Worm (Caenorhabditis elegans) whole organism, young adult: Measurements from ENCODE around the gene R03D7.2.

ENCODE experiments used
- F10E7.11 ChIP-seq: sonication (generic microtip); optimal IDR thresholded peaks from 2 replicates; lab custom pipeline; 2017; ENCODE audit warnings: mild to moderate bottlenecking, missing genetic modification characterization, moderate library complexity, missing compliant biosample characterization
- F22D6.2 ChIP-seq: sonication (generic microtip); optimal IDR thresholded peaks from 2 replicates; lab custom pipeline; 2016; ENCODE audit warnings: mild to moderate bottlenecking, missing genetic modification characterization, missing compliant biosample characterization
- F23B12.7 ChIP-seq: sonication (generic microtip); optimal IDR thresholded peaks from 2 replicates; lab custom pipeline; 2017; ENCODE audit warnings: missing genetic modification characterization, mild to moderate bottlenecking, missing compliant biosample characterization, antibody characterized with exemption, moderate library complexity; ENCODE audit not compliant: insufficient read depth
- F39B2.1 ChIP-seq: fragments of 200-800 bp; sonication (Bioruptor generic); IDR thresholded peaks from 2 replicates; pipeline ENCODE4 v1.3.6; 2022; ENCODE audit warnings: missing genetic modification reagents, missing genetic modification characterization, missing compliant biosample characterization
- F49E8.2 ChIP-seq: sonication (generic microtip); optimal IDR thresholded peaks from 3 replicates; lab custom pipeline; 2017; ENCODE audit warnings: missing genetic modification characterization, mild to moderate bottlenecking, missing compliant biosample characterization, antibody characterized with exemption, moderate library complexity; ENCODE audit not compliant: insufficient read depth
- F55B11.4 ChIP-seq: sonication (generic microtip); optimal IDR thresholded peaks from 2 replicates; lab custom pipeline; 2016; ENCODE audit warnings: missing compliant biosample characterization, missing genetic modification characterization, borderline replicate concordance; ENCODE audit not compliant: insufficient read depth
- F57A8.1 ChIP-seq: fragments of 200-800 bp; sonication (Bioruptor generic); optimal IDR thresholded peaks from 2 replicates; lab custom pipeline; 2018; ENCODE audit warnings: mild to moderate bottlenecking, missing genetic modification characterization, moderate library complexity, missing compliant biosample characterization
- T07F8.4 ChIP-seq: sonication (generic microtip); optimal IDR thresholded peaks from 2 replicates; lab custom pipeline; 2016; ENCODE audit warnings: mild to moderate bottlenecking, missing genetic modification characterization, moderate library complexity, missing compliant biosample characterization
- T26A5.8 ChIP-seq: sonication (generic microtip); optimal IDR thresholded peaks from 2 replicates; lab custom pipeline; 2016; ENCODE audit warnings: missing genetic modification characterization, missing compliant biosample characterization
- Y56A3A.18 ChIP-seq: fragments of 200-800 bp; sonication (Bioruptor generic); IDR thresholded peaks from 2 replicates; pipeline ENCODE4 v1.3.6; 2022; ENCODE audit warnings: missing genetic modification reagents, missing genetic modification characterization, missing compliant biosample characterization
- akir-1 ChIP-seq: fragments of 200-800 bp; sonication (Bioruptor generic); optimal IDR thresholded peaks from 2 replicates; lab custom pipeline; 2018; ENCODE audit warnings: mild to moderate bottlenecking, missing genetic modification characterization, moderate library complexity, missing compliant biosample characterization
- aptf-2 ChIP-seq: fragments of 200-800 bp; sonication (Bioruptor generic); conservative IDR thresholded peaks from 2 replicates; pipeline ENCODE4 v1.3.6; 2022; ENCODE audit warnings: missing genetic modification reagents, missing genetic modification characterization, missing compliant biosample characterization
- bed-2 ChIP-seq: fragments of 200-800 bp; sonication (Bioruptor generic); IDR thresholded peaks from 2 replicates; pipeline ENCODE4 v1.3.6; 2022; ENCODE audit warnings: missing genetic modification reagents, missing genetic modification characterization, missing compliant biosample characterization
- cebp-1 ChIP-seq, 2 experiments: fragments of 200-800 bp in 1 of 2; sonication (Bioruptor generic) in 1 of 2; sonication (generic microtip) in 1 of 2; IDR thresholded peaks in 1 of 2; optimal IDR thresholded peaks in 1 of 2; 2 replicates each; pipeline versions ENCODE4 v1.3.6 to Lab custom; 2017 to 2022; ENCODE audit warnings: missing compliant biosample characterization in 2 of 2, missing genetic modification characterization in 2 of 2, mild to moderate bottlenecking in 1 of 2, missing genetic modification reagents in 1 of 2, moderate library complexity in 1 of 2
- ceh-27 ChIP-seq: fragments of 200-800 bp; sonication (Bioruptor generic); optimal IDR thresholded peaks from 2 replicates; lab custom pipeline; 2018; ENCODE audit warnings: mild to moderate bottlenecking, missing genetic modification characterization, moderate library complexity, missing compliant biosample characterization
- ceh-40 ChIP-seq: fragments of 200-800 bp; sonication (Bioruptor generic); IDR thresholded peaks from 2 replicates; pipeline ENCODE4 v1.3.6; 2022; ENCODE audit warnings: missing genetic modification characterization, missing compliant biosample characterization
- ceh-58 ChIP-seq: fragments of 200-800 bp; sonication (Bioruptor generic); IDR thresholded peaks from 2 replicates; pipeline ENCODE4 v1.3.6; 2022; ENCODE audit warnings: missing genetic modification characterization, missing compliant biosample characterization
- die-1 ChIP-seq: sonication (generic microtip); optimal IDR thresholded peaks from 2 replicates; lab custom pipeline; 2016; ENCODE audit warnings: missing genotype, mild to moderate bottlenecking, missing genetic modification characterization, missing compliant biosample characterization
- dox-1 ChIP-seq: fragments of 200-800 bp; sonication (Bioruptor generic); IDR thresholded peaks from 2 replicates; pipeline ENCODE4 v1.3.6; 2022; ENCODE audit warnings: missing genetic modification reagents, missing genetic modification characterization, missing compliant biosample characterization
- egrh-3 ChIP-seq: fragments of 200-800 bp; sonication (Bioruptor generic); IDR thresholded peaks from 2 replicates; pipeline ENCODE4 v1.3.6; 2022; ENCODE audit warnings: missing genetic modification reagents, missing genetic modification characterization, missing compliant biosample characterization
- ets-4 ChIP-seq: fragments of 200-800 bp; sonication (Bioruptor generic); optimal IDR thresholded peaks from 2 replicates; lab custom pipeline; 2018; ENCODE audit warnings: mild to moderate bottlenecking, missing genetic modification characterization, missing compliant biosample characterization
- gei-17 ChIP-seq: fragments of 200-800 bp; sonication (Bioruptor generic); optimal IDR thresholded peaks from 2 replicates; lab custom pipeline; 2018; ENCODE audit warnings: mild to moderate bottlenecking, missing genetic modification characterization, missing compliant biosample characterization
- hlh-12 ChIP-seq: sonication (generic microtip); optimal IDR thresholded peaks from 2 replicates; lab custom pipeline; 2016; ENCODE audit warnings: missing genetic modification characterization, missing compliant biosample characterization
- hmg-1.2 ChIP-seq: fragments of 200-800 bp; sonication (Bioruptor generic); IDR thresholded peaks from 2 replicates; pipeline ENCODE4 v1.3.6; 2022; ENCODE audit warnings: missing genetic modification reagents, missing genetic modification characterization, missing compliant biosample characterization
- hsf-1 ChIP-seq: fragments of 200-800 bp; sonication (Bioruptor generic); IDR thresholded peaks from 2 replicates; pipeline ENCODE4 v1.3.6; 2022; ENCODE audit warnings: missing genetic modification reagents, missing genetic modification characterization, missing compliant biosample characterization
- lag-1 ChIP-seq: fragments of 200-800 bp; sonication (Bioruptor generic); IDR thresholded peaks from 2 replicates; pipeline ENCODE4 v1.3.6; 2022; ENCODE audit warnings: missing genetic modification reagents, missing genetic modification characterization, missing compliant biosample characterization
- let-607 ChIP-seq, 2 experiments: fragments of 200-800 bp in 1 of 2; sonication (Bioruptor generic) in 1 of 2; sonication (generic microtip) in 1 of 2; optimal IDR thresholded peaks; 2 replicates each; lab custom pipeline; 2016 to 2018; ENCODE audit warnings: mild to moderate bottlenecking in 2 of 2, missing compliant biosample characterization in 2 of 2, missing genetic modification characterization in 2 of 2, moderate library complexity in 2 of 2, missing genotype in 1 of 2
- lin-26 ChIP-seq: fragments of 200-800 bp; sonication (Bioruptor generic); IDR thresholded peaks from 2 replicates; pipeline ENCODE4 v1.3.6; 2022; ENCODE audit warnings: missing genetic modification reagents, missing genetic modification characterization, missing compliant biosample characterization
- lin-54 ChIP-seq: fragments of 200-800 bp; sonication (Bioruptor generic); optimal IDR thresholded peaks from 2 replicates; lab custom pipeline; 2018; ENCODE audit warnings: mild to moderate bottlenecking, missing genetic modification characterization, missing compliant biosample characterization
- madf-8 ChIP-seq: fragments of 200-800 bp; sonication (Bioruptor generic); conservative IDR thresholded peaks from 2 replicates; pipeline ENCODE4 v1.3.6; 2022; ENCODE audit warnings: missing genetic modification reagents, missing genetic modification characterization, missing compliant biosample characterization
- mcd-1 ChIP-seq: fragments of 200-800 bp; sonication (Bioruptor generic); IDR thresholded peaks from 2 replicates; pipeline ENCODE4 v1.3.6; 2022; ENCODE audit warnings: missing genetic modification reagents, missing genetic modification characterization, missing compliant biosample characterization
- mxl-1 ChIP-seq: sonication (generic microtip); optimal IDR thresholded peaks from 2 replicates; lab custom pipeline; 2016; ENCODE audit warnings: missing genetic modification characterization, missing compliant biosample characterization
- nfya-1 ChIP-seq: sonication (generic microtip); optimal IDR thresholded peaks from 2 replicates; lab custom pipeline; 2017; ENCODE audit warnings: antibody characterized with exemption, missing compliant biosample characterization, missing genetic modification characterization, borderline replicate concordance; ENCODE audit not compliant: insufficient read depth
- nhr-120 ChIP-seq: fragments of 200-800 bp; sonication (Bioruptor generic); IDR thresholded peaks from 2 replicates; pipeline ENCODE4 v1.3.6; 2022; ENCODE audit warnings: missing genetic modification characterization, missing compliant biosample characterization
- nhr-90 ChIP-seq: sonication (generic microtip); optimal IDR thresholded peaks from 2 replicates; lab custom pipeline; 2016; ENCODE audit warnings: missing genotype, mild to moderate bottlenecking, missing genetic modification characterization, missing compliant biosample characterization
- pha-4 ChIP-seq: fragments of 150-350 bp; sonication (generic microtip); optimal IDR thresholded peaks from 2 replicates; lab custom pipeline; 2014; ENCODE audit warnings: missing biosample characterization, missing genetic modification reagents, missing genetic modification characterization
- rcor-1 ChIP-seq: fragments of 200-800 bp; sonication (Bioruptor generic); IDR thresholded peaks from 2 replicates; pipeline ENCODE4 v1.3.6; 2022; ENCODE audit warnings: missing genetic modification reagents, missing genetic modification characterization, missing compliant biosample characterization
- sea-2 ChIP-seq: fragments of 200-800 bp; sonication (Bioruptor generic); IDR thresholded peaks from 2 replicates; pipeline ENCODE4 v1.3.6; 2022; ENCODE audit warnings: missing genetic modification characterization, missing compliant biosample characterization
- snpc-1.3 ChIP-seq: sonication (generic microtip); optimal IDR thresholded peaks from 2 replicates; lab custom pipeline; 2017; ENCODE audit warnings: missing genetic modification characterization, mild to moderate bottlenecking, missing compliant biosample characterization, antibody characterized with exemption, moderate library complexity, missing genotype, missing genetic modification reagents; ENCODE audit not compliant: insufficient read depth
- sptf-2 ChIP-seq: fragments of 200-800 bp; sonication (Bioruptor generic); optimal IDR thresholded peaks from 2 replicates; lab custom pipeline; 2018; ENCODE audit warnings: mild to moderate bottlenecking, missing genetic modification characterization, missing compliant biosample characterization
- tbp1 ChIP-seq: fragments of 200-800 bp; sonication (Bioruptor generic); optimal IDR thresholded peaks from 2 replicates; lab custom pipeline; 2018; ENCODE audit warnings: mild to moderate bottlenecking, missing genetic modification characterization, missing compliant biosample characterization
- tbx-9 ChIP-seq: sonication (generic microtip); optimal IDR thresholded peaks from 2 replicates; lab custom pipeline; 2016; ENCODE audit warnings: borderline replicate concordance, missing genetic modification characterization, inconsistent platforms, missing compliant biosample characterization
- xnd-1 ChIP-seq: sonication (generic microtip); optimal IDR thresholded peaks from 2 replicates; lab custom pipeline; 2016; ENCODE audit warnings: missing genotype, missing genetic modification reagents, missing genetic modification characterization, missing compliant biosample characterization
- ztf-18 ChIP-seq: sonication (generic microtip); optimal IDR thresholded peaks from 2 replicates; lab custom pipeline; 2016; ENCODE audit warnings: missing genotype, mild to moderate bottlenecking, missing genetic modification characterization, missing compliant biosample characterization
- ztf-22 ChIP-seq: fragments of 200-800 bp; sonication (Bioruptor generic); optimal IDR thresholded peaks from 2 replicates; lab custom pipeline; 2018; ENCODE audit warnings: mild to moderate bottlenecking, missing genetic modification characterization, moderate library complexity, missing compliant biosample characterization
- ztf-25 ChIP-seq: fragments of 200-800 bp; sonication (Bioruptor generic); IDR thresholded peaks from 2 replicates; pipeline ENCODE4 v1.3.6; 2022; ENCODE audit warnings: missing genetic modification reagents, missing genetic modification characterization, missing compliant biosample characterization
- ztf-3 ChIP-seq: fragments of 200-800 bp; sonication (Bioruptor generic); optimal IDR thresholded peaks from 2 replicates; lab custom pipeline; 2018; ENCODE audit warnings: mild to moderate bottlenecking, missing genetic modification characterization, missing compliant biosample characterization
- ztf-6 ChIP-seq: fragments of 200-800 bp; sonication (Bioruptor generic); IDR thresholded peaks from 2 replicates; pipeline ENCODE4 v1.3.6; 2022; ENCODE audit warnings: missing genetic modification reagents, missing genetic modification characterization, missing compliant biosample characterization

Gene R03D7.2

DNA sequence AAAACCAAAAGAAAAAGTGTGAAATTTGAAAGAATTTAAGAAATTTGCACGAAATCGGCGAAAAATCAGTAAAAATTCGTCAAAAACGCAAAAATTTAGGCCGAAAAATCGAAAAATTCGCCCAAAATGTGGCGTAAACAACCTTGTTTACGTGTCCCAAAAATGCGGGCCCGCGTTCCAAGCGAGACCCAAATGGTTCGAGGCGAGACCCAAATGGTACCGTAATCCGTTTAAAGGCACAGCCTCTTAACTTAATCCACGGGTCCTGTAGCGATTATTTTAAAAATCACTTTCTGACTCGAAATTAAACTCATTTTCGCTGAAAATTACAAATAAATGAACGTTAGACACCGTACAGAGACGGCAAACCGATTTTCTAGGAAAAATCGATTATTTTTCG lies 352 bp upstream of the R03D7.2 start (continued):
- TF ChIP-seq lin-26 (GFP tag; lab: Robert Waterston, UW) (no peak), ztf-22 (GFP tag; lab: Kevin White, UChicago) (no peak), F57A8.1 (GFP tag; lab: Kevin White, UChicago) (no peak), nfya-1 (tag; lab: Kevin White, UChicago) (no peak), F23B12.7 (no peak), ztf-25 (no peak), tbx-9 (no peak), sptf-2 (GFP tag; lab: Kevin White, UChicago) (no peak), gei-17 (GFP tag; lab: Kevin White, UChicago) (no peak), ceh-58 (GFP tag; lab: Robert Waterston, UW) (no peak), die-1 (no peak), let-607 (tag; optimal IDR thresholded peaks at IDR 0.05; lab: Kevin White, UChicago) (no peak), nhr-120 (GFP tag; lab: Robert Waterston, UW) (no peak), xnd-1 (tag; lab: Kevin White, UChicago) (peak; percentile 92), nhr-90 (tag; lab: Kevin White, UChicago) (no peak), snpc-1.3 (tag; lab: Kevin White, UChicago) (no peak), madf-8 (GFP tag; lab: Robert Waterston, UW) (peak; percentile 89), ztf-18 (tag; lab: Kevin White, UChicago) (no peak), mcd-1 (GFP tag; lab: Robert Waterston, UW) (peak; percentile 72), akir-1 (GFP tag; lab: Kevin White, UChicago) (no peak), Y56A3A.18 (GFP tag; lab: Robert Waterston, UW) (no peak), hlh-12 (tag; lab: Kevin White, UChicago) (no peak), sea-2 (GFP tag; lab: Robert Waterston, UW) (no peak), T26A5.8 (tag; lab: Kevin White, UChicago) (no peak), F10E7.11 (tag; lab: Kevin White, UChicago) (no peak), F55B11.4 (no peak), F49E8.2 (tag; lab: Kevin White, UChicago) (peak; percentile 90), T07F8.4 (tag; lab: Kevin White, UChicago) (no peak), rcor-1 (peak; percentile 71), dox-1 (GFP tag; lab: Robert Waterston, UW) (peak; percentile 72), bed-2 (GFP tag; lab: Robert Waterston, UW) (no peak), hsf-1 (peak; percentile 69), pha-4 (tag; lab: Kevin White, UChicago) (no peak), F39B2.1 (no peak), mxl-1 (tag; lab: Kevin White, UChicago) (no peak), cebp-1 (GFP tag; IDR thresholded peaks at IDR 0.05; lab: Robert Waterston, UW) (no peak), cebp-1 (tag; optimal IDR thresholded peaks at IDR 0.05; lab: Kevin White, UChicago) (no peak), F22D6.2 (tag; lab: Kevin White, UChicago) (no peak), egrh-3 (GFP tag; lab: Robert Waterston, UW) (no peak), lag-1 (GFP tag; lab: Robert Waterston, UW) (no peak), lin-54 (GFP tag; lab: Kevin White, UChicago) (peak; percentile 69), tbp1 (peak; percentile 41), ztf-6 (GFP tag; lab: Robert Waterston, UW) (no peak), ets-4 (GFP tag; lab: Kevin White, UChicago) (no peak), ceh-40 (no peak), hmg-1.2 (GFP tag; lab: Robert Waterston, UW) (peak; percentile 32; the same call in 1 of the 2 replicates), aptf-2 (GFP tag; lab: Robert Waterston, UW) (no peak), ceh-27 (GFP tag; lab: Kevin White, UChicago) (no peak), ztf-3 (GFP tag; lab: Kevin White, UChicago) (no peak)
